Worm (Caenorhabditis elegans): ENCODE measurements around the gene F46B6.6.

ce11 chrV:9737287-9737686 is 49.4 kb downstream of the F46B6.6 start, which contains the start of gene aqp-4:
- no peak for TF ChIP-seq elt-2 (tag; optimal IDR thresholded peaks at IDR 0.05)
- no peak for TF ChIP-seq nhr-11 (tag; optimal IDR thresholded peaks at IDR 0.05)
- no peak for TF ChIP-seq nfya-1 (tag; optimal IDR thresholded peaks at IDR 0.05)
- no peak for TF ChIP-seq hlh-8 (tag; optimal IDR thresholded peaks at IDR 0.05)
- no peak for TF ChIP-seq pha-4 (tag; optimal IDR thresholded peaks at IDR 0.05)
- TF ChIP-seq ceh-45 (GFP tag; IDR thresholded peaks at IDR 0.05): no peak
- no peak for TF ChIP-seq syd-9 (tag; optimal IDR thresholded peaks at IDR 0.05)
- no peak for TF ChIP-seq tbx-2 (tag; optimal IDR thresholded peaks at IDR 0.05)

Measured in whole organism, late embryonic.